Fruit fly (Drosophila melanogaster) whole organism, embryonic: ENCODE results near the gene Nf-YC.

ENCODE experiments used
- ATbp ChIP-seq: fragments of 200-800 bp; sonication (Bioruptor generic); optimal IDR thresholded peaks from 2 replicates; lab custom pipeline; 2017; ENCODE audit warnings: missing biosample characterization, mild to moderate bottlenecking, missing genetic modification characterization, missing genetic modification reagents
- Abd-B ChIP-seq: fragments of 200-800 bp; sonication (Bioruptor generic); optimal IDR thresholded peaks from 2 replicates; lab custom pipeline; 2018; ENCODE audit warnings: missing biosample characterization, mild to moderate bottlenecking, missing genetic modification characterization, moderate library complexity
- Aef1 ChIP-seq: fragments of 200-800 bp; sonication (Bioruptor generic); IDR thresholded peaks from 3 replicates; pipeline ENCODE4 v1.3.6; 2022; ENCODE audit warnings: missing biosample characterization, missing genetic modification characterization
- CG10959 ChIP-seq: fragments of 200-800 bp; sonication (Bioruptor generic); IDR thresholded peaks from 2 replicates; pipeline ENCODE4 v1.3.6; 2022; ENCODE audit warnings: missing biosample characterization, missing genetic modification characterization
- CG11085 ChIP-seq: fragments of 200-800 bp; sonication (Bioruptor generic); IDR thresholded peaks from 2 replicates; pipeline ENCODE4 v1.3.6; 2022; ENCODE audit warnings: missing biosample characterization, missing genetic modification characterization
- CG12071 ChIP-seq: fragments of 200-800 bp; sonication (Bioruptor generic); optimal IDR thresholded peaks from 3 replicates; lab custom pipeline; 2018; ENCODE audit warnings: missing biosample characterization, mild to moderate bottlenecking, missing genetic modification characterization
- CG13123 ChIP-seq: fragments of 200-800 bp; sonication (Bioruptor generic); optimal IDR thresholded peaks from 2 replicates; lab custom pipeline; 2016; ENCODE audit warnings: missing biosample characterization, missing genetic modification characterization
- CG14710 ChIP-seq: fragments of 200-800 bp; sonication (Bioruptor generic); optimal IDR thresholded peaks from 3 replicates; lab custom pipeline; 2019; ENCODE audit warnings: missing biosample characterization, mild to moderate bottlenecking, missing genetic modification characterization, moderate library complexity
- CG14860 ChIP-seq: fragments of 200-800 bp; sonication (Bioruptor generic); IDR thresholded peaks from 3 replicates; pipeline ENCODE4 v1.3.6; 2022; ENCODE audit warnings: missing biosample characterization, missing genetic modification characterization; ENCODE audit not compliant: partially characterized antibody
- CG17361 ChIP-seq: fragments of 200-800 bp; sonication (Bioruptor generic); IDR thresholded peaks from 3 replicates; pipeline ENCODE4 v1.3.6; 2022; ENCODE audit warnings: missing biosample characterization, missing genetic modification characterization
- CG18619 ChIP-seq: fragments of 200-800 bp; sonication (Bioruptor generic); optimal IDR thresholded peaks from 3 replicates; lab custom pipeline; 2017; ENCODE audit warnings: missing biosample characterization, mild to moderate bottlenecking, missing genetic modification characterization
- CG2712 ChIP-seq: fragments of 200-800 bp; optimal IDR thresholded peaks from 3 replicates; lab custom pipeline; 2019; ENCODE audit warnings: missing biosample characterization, mild to moderate bottlenecking, missing genetic modification characterization, moderate library complexity
- CG32772 ChIP-seq: fragments of 200-800 bp; sonication (Bioruptor generic); IDR thresholded peaks from 2 replicates; pipeline ENCODE4 v1.3.6; 2022; ENCODE audit warnings: missing biosample characterization, missing genetic modification characterization
- CG34376 ChIP-seq: fragments of 200-800 bp; sonication (Bioruptor generic); optimal IDR thresholded peaks from 2 replicates; lab custom pipeline; 2018; ENCODE audit warnings: missing biosample characterization, mild to moderate bottlenecking, missing genetic modification characterization
- CG3726 ChIP-seq: fragments of 200-800 bp; sonication (Bioruptor generic); IDR thresholded peaks from 3 replicates; pipeline ENCODE4, ENCODE4 v1.3.6; 2022; ENCODE audit warnings: missing biosample characterization, missing genetic modification characterization
- CG3847 ChIP-seq: fragments of 200-800 bp; sonication (Bioruptor generic); IDR thresholded peaks from 2 replicates; pipeline ENCODE4 v1.3.6; 2022; ENCODE audit warnings: missing biosample characterization, missing genetic modification characterization
- CG7839 ChIP-seq: fragments of 200-800 bp; sonication (Bioruptor generic); optimal IDR thresholded peaks from 3 replicates; lab custom pipeline; 2018; ENCODE audit warnings: missing biosample characterization, mild to moderate bottlenecking, missing genetic modification characterization, moderate library complexity
- CG8089 ChIP-seq: fragments of 200-800 bp; sonication (Bioruptor generic); optimal IDR thresholded peaks from 3 replicates; lab custom pipeline; 2016; ENCODE audit warnings: missing biosample characterization, missing genetic modification characterization
- CG9609 ChIP-seq: fragments of 200-800 bp; sonication (Bioruptor generic); optimal IDR thresholded peaks from 3 replicates; lab custom pipeline; 2016; ENCODE audit warnings: missing biosample characterization, missing genetic modification characterization
- CkIIα-i1 ChIP-seq: fragments of 200-800 bp; sonication (Bioruptor generic); IDR thresholded peaks from 2 replicates; pipeline ENCODE4 v1.3.6; 2022; ENCODE audit warnings: missing biosample characterization, missing genetic modification characterization
- D ChIP-seq, 2 experiments: fragments of 200-800 bp in 1 of 2; fragments of >200 bp in 1 of 2; sonication (Bioruptor generic) in 1 of 2; optimal IDR thresholded peaks; 2 replicates in 1 of 2; 3 replicates in 1 of 2; lab custom pipeline; 2017; ENCODE audit warnings: mild to moderate bottlenecking in 1 of 2, missing biosample characterization in 1 of 2, missing genetic modification characterization in 1 of 2, missing genetic modification reagents in 1 of 2
- Dbx ChIP-seq: fragments of 200-800 bp; sonication (Bioruptor generic); IDR thresholded peaks from 3 replicates; pipeline ENCODE4 v1.3.6; 2022; ENCODE audit warnings: missing biosample characterization, missing genetic modification characterization
- Dref ChIP-seq: fragments of 200-800 bp; sonication (Bioruptor generic); IDR thresholded peaks from 2 replicates; pipeline ENCODE4 v1.3.6; 2022; ENCODE audit warnings: missing biosample characterization, missing genetic modification characterization
- Gsc ChIP-seq: fragments of 200-800 bp; sonication (Bioruptor generic); IDR thresholded peaks from 2 replicates; pipeline ENCODE4 v1.3.6; 2022; ENCODE audit warnings: missing biosample characterization, missing genetic modification characterization
- Med ChIP-seq: fragments of 200-800 bp; sonication (Bioruptor generic); peaks from one replicate; lab custom pipeline; 2016; ENCODE audit warnings: missing biosample characterization, missing genetic modification characterization, mild to moderate bottlenecking, inconsistent platforms, moderate library complexity
- Sry-β ChIP-seq: fragments of 200-800 bp; sonication (Bioruptor generic); optimal IDR thresholded peaks from 2 replicates; lab custom pipeline; 2018; ENCODE audit warnings: missing biosample characterization, mild to moderate bottlenecking, missing genetic modification characterization, moderate library complexity
- ac ChIP-seq: fragments of 200-800 bp; sonication (Bioruptor generic); optimal IDR thresholded peaks from 3 replicates; lab custom pipeline; 2017; ENCODE audit warnings: missing biosample characterization, mild to moderate bottlenecking, missing genetic modification characterization
- amos ChIP-seq: fragments of 200-800 bp; sonication (Bioruptor generic); IDR thresholded peaks from 2 replicates; pipeline ENCODE4 v1.3.6; 2022; ENCODE audit warnings: missing biosample characterization, missing genetic modification characterization; ENCODE audit not compliant: partially characterized antibody
- ash1 ChIP-seq: fragments of 200-800 bp; sonication (Bioruptor generic); optimal IDR thresholded peaks from 2 replicates; lab custom pipeline; 2018; ENCODE audit warnings: missing biosample characterization, mild to moderate bottlenecking, missing genetic modification characterization
- bsh ChIP-seq, 2 experiments: fragments of 200-800 bp; sonication (Bioruptor generic); optimal IDR thresholded peaks; 2 replicates each; lab custom pipeline; 2017 to 2018; ENCODE audit warnings: mild to moderate bottlenecking in 2 of 2, missing biosample characterization in 2 of 2, missing genetic modification characterization in 2 of 2, moderate library complexity in 1 of 2
- cato ChIP-seq: fragments of 200-800 bp; sonication (Bioruptor generic); optimal IDR thresholded peaks from 2 replicates; lab custom pipeline; 2016; ENCODE audit warnings: missing biosample characterization, missing genetic modification characterization, borderline replicate concordance
- chinmo ChIP-seq: fragments of 200-800 bp; sonication (Bioruptor generic); IDR thresholded peaks from 4 replicates; pipeline ENCODE4 v1.3.6; 2022; ENCODE audit warnings: missing biosample characterization, missing genetic modification characterization; ENCODE audit not compliant: partially characterized antibody
- dati ChIP-seq: fragments of 200-800 bp; sonication (Bioruptor generic); IDR thresholded peaks from 2 replicates; pipeline ENCODE4 v1.3.6; 2022; ENCODE audit warnings: missing biosample characterization, missing genetic modification characterization
- dmrt11E ChIP-seq: fragments of 200-800 bp; sonication (Bioruptor generic); optimal IDR thresholded peaks from 3 replicates; lab custom pipeline; 2018; ENCODE audit warnings: missing biosample characterization, mild to moderate bottlenecking, missing genetic modification characterization, moderate library complexity
- dpn ChIP-seq, 2 experiments: fragments of 200-800 bp; sonication (Bioruptor generic); optimal IDR thresholded peaks; 3 replicates each; lab custom pipeline; 2016; ENCODE audit warnings: missing biosample characterization in 2 of 2, missing genetic modification characterization in 2 of 2
- esg ChIP-seq: fragments of 200-800 bp; sonication (Bioruptor generic); conservative IDR thresholded peaks from 2 replicates; pipeline ENCODE4 v1.3.6; 2022; ENCODE audit warnings: missing biosample characterization, missing genetic modification characterization
- fu2 ChIP-seq: fragments of 200-800 bp; sonication (Bioruptor generic); optimal IDR thresholded peaks from 2 replicates; lab custom pipeline; 2016; ENCODE audit warnings: missing biosample characterization, missing genetic modification characterization
- gcm ChIP-seq: fragments of 200-800 bp; sonication (Bioruptor generic); optimal IDR thresholded peaks from 2 replicates; lab custom pipeline; 2019; ENCODE audit warnings: missing biosample characterization, mild to moderate bottlenecking, missing genetic modification characterization, moderate library complexity
- grn ChIP-seq: fragments of 200-800 bp; sonication (Bioruptor generic); optimal IDR thresholded peaks from 3 replicates; lab custom pipeline; 2017; ENCODE audit warnings: missing biosample characterization, missing genetic modification characterization
- mirr ChIP-seq: fragments of 200-800 bp; sonication (Bioruptor generic); optimal IDR thresholded peaks from 3 replicates; lab custom pipeline; 2018; ENCODE audit warnings: missing biosample characterization, mild to moderate bottlenecking, missing genetic modification characterization
- row ChIP-seq: fragments of 200-800 bp; sonication (Bioruptor generic); IDR thresholded peaks from 3 replicates; pipeline ENCODE4 v1.3.6; 2022; ENCODE audit warnings: missing biosample characterization, missing genetic modification characterization
- run ChIP-seq: fragments of 200-800 bp; sonication (Bioruptor generic); optimal IDR thresholded peaks from 3 replicates; lab custom pipeline; 2018; ENCODE audit warnings: missing biosample characterization, mild to moderate bottlenecking, missing genetic modification characterization
- salm ChIP-seq: fragments of 200-800 bp; sonication (Bioruptor generic); optimal IDR thresholded peaks from 2 replicates; lab custom pipeline; 2018; ENCODE audit warnings: missing biosample characterization, mild to moderate bottlenecking, missing genetic modification characterization
- schlank ChIP-seq: fragments of 200-800 bp; sonication (Bioruptor generic); optimal IDR thresholded peaks from 2 replicates; lab custom pipeline; 2018; ENCODE audit warnings: missing biosample characterization, mild to moderate bottlenecking, missing genetic modification characterization
- sima ChIP-seq: fragments of 200-800 bp; sonication (Bioruptor generic); optimal IDR thresholded peaks from 2 replicates; lab custom pipeline; 2016; ENCODE audit warnings: missing biosample characterization, missing genetic modification characterization
- slou ChIP-seq: fragments of 200-800 bp; sonication (Bioruptor generic); optimal IDR thresholded peaks from 3 replicates; lab custom pipeline; 2016; ENCODE audit warnings: missing biosample characterization, missing genetic modification characterization
- sqz ChIP-seq: fragments of 200-800 bp; sonication (Bioruptor generic); optimal IDR thresholded peaks from 3 replicates; lab custom pipeline; 2018; ENCODE audit warnings: missing biosample characterization, mild to moderate bottlenecking, missing genetic modification characterization
- tio ChIP-seq: fragments of 200-800 bp; sonication (Bioruptor generic); optimal IDR thresholded peaks from 2 replicates; lab custom pipeline; 2017; ENCODE audit warnings: missing biosample characterization, missing genetic modification characterization, inconsistent platforms
- trem ChIP-seq: fragments of 200-800 bp; optimal IDR thresholded peaks from 3 replicates; lab custom pipeline; 2019; ENCODE audit warnings: missing biosample characterization, mild to moderate bottlenecking, missing genetic modification characterization, moderate library complexity
- zfh1 ChIP-seq: fragments of 200-800 bp; sonication (Bioruptor generic); IDR thresholded peaks from 3 replicates; pipeline ENCODE4 v1.3.6; 2022; ENCODE audit warnings: missing biosample characterization, missing genetic modification characterization

The Nf-YC gene

DNA sequence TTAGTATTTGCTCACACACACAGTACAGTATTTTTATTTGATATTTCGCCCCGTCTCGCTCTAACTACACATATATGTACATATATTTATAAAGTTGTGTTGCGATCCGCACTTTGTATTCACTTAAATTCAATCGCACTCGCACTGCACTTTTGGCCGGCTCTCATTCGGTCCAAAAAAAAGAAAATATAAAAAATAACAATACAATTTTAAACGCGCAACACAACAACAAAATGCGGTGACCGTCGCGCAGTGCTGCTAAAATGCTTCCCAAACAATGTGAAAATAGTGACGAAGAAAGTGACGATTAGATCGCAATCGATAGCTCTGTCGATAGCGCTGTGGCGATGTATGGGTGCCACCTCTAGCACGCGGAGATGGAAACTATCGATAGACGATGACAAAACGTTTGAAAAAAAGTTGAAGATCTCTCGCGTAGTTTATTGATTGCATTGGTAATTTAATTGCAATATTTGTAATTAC, 17.4 kb downstream of the Nf-YC start, which contains the start of the genes C3G and pod1 (continued):
- TF ChIP-seq D (optimal IDR thresholded peaks at IDR 0.05; lab: Kevin White, UChicago): no peak
- TF ChIP-seq D (GFP tag; optimal IDR thresholded peaks at IDR 0.05; lab: Kevin White, UChicago): no peak
- no peak for TF ChIP-seq Abd-B
- no peak for TF ChIP-seq CG18619 (GFP tag; lab: Kevin White, UChicago)
- no peak for TF ChIP-seq CG17361 (GFP tag; lab: Robert Waterston, UW)
- TF ChIP-seq CG12071 (GFP tag; lab: Kevin White, UChicago): no peak
- peak; percentile 60 for TF ChIP-seq CG3847 (GFP tag; lab: Robert Waterston, UW)
- TF ChIP-seq mirr (GFP tag; lab: Kevin White, UChicago): peak; percentile 15
- TF ChIP-seq CG34376 (GFP tag; lab: Kevin White, UChicago): no peak
- TF ChIP-seq CG10959 (GFP tag; lab: Robert Waterston, UW): no peak
- TF ChIP-seq sqz (GFP tag; lab: Kevin White, UChicago): peak; percentile 32
- TF ChIP-seq row (GFP tag; lab: Robert Waterston, UW): peak; percentile 71
- TF ChIP-seq CG9609 (GFP tag; lab: Kevin White, UChicago): no peak
- no peak for TF ChIP-seq CG7839 (tag; lab: Kevin White, UChicago)
- TF ChIP-seq sima (GFP tag; lab: Kevin White, UChicago): no peak
- TF ChIP-seq CG14860: peak; percentile 97
- TF ChIP-seq CkIIα-i1 (GFP tag; lab: Robert Waterston, UW): no peak
- peak; percentile 43; the same call in 1 of the 2 replicates for TF ChIP-seq CG32772 (GFP tag; lab: Robert Waterston, UW)
- no peak for TF ChIP-seq Gsc
- peak; percentile 90 for TF ChIP-seq Med (GFP tag; lab: Kevin White, UChicago)
- TF ChIP-seq bsh (GFP tag; optimal IDR thresholded peaks at IDR 0.05; lab: Kevin White, UChicago): no peak
- TF ChIP-seq ATbp: no peak
- peak; percentile 70 for TF ChIP-seq trem (tag; lab: Kevin White, UChicago)
- TF ChIP-seq amos (GFP tag; lab: Robert Waterston, UW): peak; percentile 100
- peak; percentile 77 for TF ChIP-seq Dbx (GFP tag; lab: Robert Waterston, UW)
- TF ChIP-seq grn (GFP tag; lab: Kevin White, UChicago): peak; percentile 46
- peak; percentile 77 for TF ChIP-seq Aef1 (GFP tag; lab: Robert Waterston, UW)
- TF ChIP-seq dati: no peak
- TF ChIP-seq CG8089: no peak
- TF ChIP-seq CG3726 (GFP tag; lab: Robert Waterston, UW): no peak
- no peak for TF ChIP-seq dmrt11E (tag; lab: Kevin White, UChicago)
- peak; percentile 33 to 35 for TF ChIP-seq dpn (GFP tag; optimal IDR thresholded peaks at IDR 0.05; lab: Kevin White, UChicago)
- no peak for TF ChIP-seq gcm
- peak; percentile 31 for TF ChIP-seq fu2 (GFP tag; lab: Kevin White, UChicago)
- TF ChIP-seq Dref (GFP tag; lab: Robert Waterston, UW): peak; percentile 99
- no peak for TF ChIP-seq CG11085 (GFP tag; lab: Robert Waterston, UW)
- TF ChIP-seq esg (GFP tag; lab: Robert Waterston, UW): no peak
- TF ChIP-seq ac (GFP tag; lab: Kevin White, UChicago): no peak
- peak; percentile 55 for TF ChIP-seq CG14710 (tag; lab: Kevin White, UChicago)
- no peak for TF ChIP-seq run (tag; lab: Kevin White, UChicago)
- no peak for TF ChIP-seq schlank (tag; lab: Kevin White, UChicago)
- TF ChIP-seq ash1: no peak
- 0 out of 3 replicates have a peak, but pooled peaks have one; percentile 40 for TF ChIP-seq zfh1
- TF ChIP-seq CG13123 (GFP tag; lab: Kevin White, UChicago): no peak
- peak; percentile 22 for TF ChIP-seq slou (GFP tag; lab: Kevin White, UChicago)
- TF ChIP-seq cato (GFP tag; lab: Kevin White, UChicago): no peak
- no peak for TF ChIP-seq salm (tag; lab: Kevin White, UChicago)
- no peak for TF ChIP-seq tio (GFP tag; lab: Kevin White, UChicago)
- TF ChIP-seq CG2712 (tag; lab: Kevin White, UChicago): peak; percentile 39
- TF ChIP-seq Sry-β: peak; percentile 26
- peak; percentile 98 for TF ChIP-seq chinmo (GFP tag; lab: Robert Waterston, UW)
